Fruit fly (Drosophila melanogaster) whole organism, wandering third instar larva: ENCODE data around the gene TrpRS.

Experiments
- Jra ChIP-seq: sonication (Bioruptor generic); optimal IDR thresholded peaks from 2 replicates; lab custom pipeline; 2016; ENCODE audit warnings: missing biosample characterization, missing genetic modification characterization
- Mio ChIP-seq: sonication (Bioruptor generic); optimal IDR thresholded peaks from 2 replicates; lab custom pipeline; 2016; ENCODE audit warnings: missing biosample characterization, missing genetic modification characterization
- Rel ChIP-seq, 2 experiments: fragments of 200-800 bp; sonication (Bioruptor generic) in 1 of 2; optimal IDR thresholded peaks; 2 replicates in 1 of 2; 3 replicates in 1 of 2; lab custom pipeline; 2016 to 2019; ENCODE audit warnings: mild to moderate bottlenecking in 2 of 2, missing biosample characterization in 2 of 2, missing genetic modification characterization in 2 of 2, moderate library complexity in 1 of 2
- psq ChIP-seq: fragments of 200-800 bp; sonication (Bioruptor generic); optimal IDR thresholded peaks from 3 replicates; lab custom pipeline; 2017; ENCODE audit warnings: missing biosample characterization, mild to moderate bottlenecking, missing genetic modification characterization, moderate library complexity

- TF ChIP-seq psq (GFP tag; lab: Kevin White, UChicago) (no peak), Mio (GFP tag; lab: Kevin White, UChicago) (no peak), Jra (no peak), Rel (GFP tag; optimal IDR thresholded peaks at IDR 0.05; lab: Kevin White, UChicago) (no peak), Rel (tag; optimal IDR thresholded peaks at IDR 0.05; lab: Kevin White, UChicago) (no peak)
Measured at dm6 chr3R:9266765-9267164, at the start of gene TrpRS, which contains the start of gene Vps16A.
